Fruit fly (Drosophila melanogaster) whole organism, embryonic: ENCODE measurements around the gene CG18132.

ENCODE experiments used
- Ada2b ChIP-seq: fragments of 200-800 bp; sonication (Bioruptor generic); IDR thresholded peaks from 2 replicates; pipeline ENCODE4 v1.3.6; 2022; ENCODE audit warnings: missing biosample characterization, missing genetic modification characterization
- Atf-2 ChIP-seq: fragments of 200-800 bp; sonication (Bioruptor generic); optimal IDR thresholded peaks from 2 replicates; lab custom pipeline; 2016; ENCODE audit warnings: missing biosample characterization, missing genetic modification characterization
- BEAF-32 ChIP-seq: fragments of 200-800 bp; sonication (Bioruptor generic); optimal IDR thresholded peaks from 3 replicates; lab custom pipeline; 2017; ENCODE audit warnings: missing biosample characterization, missing genetic modification characterization, mild to moderate bottlenecking, moderate library complexity, missing genetic modification reagents
- CG10267 ChIP-seq: fragments of 200-800 bp; sonication (Bioruptor generic); optimal IDR thresholded peaks from 2 replicates; lab custom pipeline; 2018; ENCODE audit warnings: missing biosample characterization, mild to moderate bottlenecking, missing genetic modification characterization, moderate library complexity
- CG11504 ChIP-seq: fragments of 200-800 bp; sonication (Bioruptor generic); optimal IDR thresholded peaks from 3 replicates; lab custom pipeline; 2019; ENCODE audit warnings: missing biosample characterization, mild to moderate bottlenecking, missing genetic modification characterization, moderate library complexity
- CG12155 ChIP-seq: fragments of 200-800 bp; sonication (Bioruptor generic); optimal IDR thresholded peaks from 3 replicates; lab custom pipeline; 2016; ENCODE audit warnings: missing biosample characterization, missing genetic modification characterization
- CG12299 ChIP-seq: fragments of 200-800 bp; sonication (Bioruptor generic); optimal IDR thresholded peaks from 2 replicates; lab custom pipeline; 2018; ENCODE audit warnings: missing biosample characterization, mild to moderate bottlenecking, missing genetic modification characterization
- CG12391 ChIP-seq: fragments of 200-800 bp; sonication (Bioruptor generic); optimal IDR thresholded peaks from 3 replicates; lab custom pipeline; 2018; ENCODE audit warnings: missing biosample characterization, mild to moderate bottlenecking, missing genetic modification characterization, moderate library complexity
- CG12659 ChIP-seq: fragments of 200-800 bp; sonication (Bioruptor generic); optimal IDR thresholded peaks from 3 replicates; lab custom pipeline; 2017; ENCODE audit warnings: mild to moderate bottlenecking, missing biosample characterization, missing genetic modification reagents, missing genetic modification characterization
- CG13123 ChIP-seq: fragments of 200-800 bp; sonication (Bioruptor generic); optimal IDR thresholded peaks from 2 replicates; lab custom pipeline; 2016; ENCODE audit warnings: missing biosample characterization, missing genetic modification characterization
- CG17186 ChIP-seq: fragments of 200-800 bp; sonication (Bioruptor generic); optimal IDR thresholded peaks from 3 replicates; lab custom pipeline; 2017; ENCODE audit warnings: missing biosample characterization, missing genetic modification reagents, missing genetic modification characterization
- CG17361 ChIP-seq: fragments of 200-800 bp; sonication (Bioruptor generic); IDR thresholded peaks from 3 replicates; pipeline ENCODE4 v1.3.6; 2022; ENCODE audit warnings: missing biosample characterization, missing genetic modification characterization
- CG18262 ChIP-seq: fragments of 200-800 bp; optimal IDR thresholded peaks from 3 replicates; lab custom pipeline; 2019; ENCODE audit warnings: missing biosample characterization, mild to moderate bottlenecking, missing genetic modification characterization, moderate library complexity
- CG2712 ChIP-seq: fragments of 200-800 bp; optimal IDR thresholded peaks from 3 replicates; lab custom pipeline; 2019; ENCODE audit warnings: missing biosample characterization, mild to moderate bottlenecking, missing genetic modification characterization, moderate library complexity
- CG31365 ChIP-seq: fragments of 200-800 bp; sonication (Bioruptor generic); optimal IDR thresholded peaks from 2 replicates; lab custom pipeline; 2018; ENCODE audit warnings: missing biosample characterization, mild to moderate bottlenecking, missing genetic modification characterization
- CG42726 ChIP-seq: fragments of 200-800 bp; sonication (Bioruptor generic); IDR thresholded peaks from 2 replicates; pipeline ENCODE4 v1.3.6; 2022; ENCODE audit warnings: missing biosample characterization, missing genetic modification characterization; ENCODE audit not compliant: partially characterized antibody
- CG43689 ChIP-seq: fragments of 200-800 bp; sonication (Bioruptor generic); IDR thresholded peaks from 2 replicates; pipeline ENCODE4 v1.3.6; 2022; ENCODE audit warnings: missing biosample characterization, missing genetic modification characterization
- CG4404 ChIP-seq: fragments of 200-800 bp; sonication (Bioruptor generic); IDR thresholded peaks from 2 replicates; pipeline ENCODE4 v1.3.6; 2022; ENCODE audit warnings: missing biosample characterization, missing genetic modification characterization
- CG6689 ChIP-seq: fragments of 200-800 bp; sonication (Bioruptor generic); IDR thresholded peaks from 2 replicates; pipeline ENCODE4 v1.3.6; 2022; ENCODE audit warnings: missing biosample characterization, missing genetic modification characterization
- CG6765 ChIP-seq: fragments of 200-800 bp; sonication (Bioruptor generic); optimal IDR thresholded peaks from 3 replicates; lab custom pipeline; 2017; ENCODE audit warnings: missing biosample characterization, mild to moderate bottlenecking, missing genetic modification characterization
- CG7556 ChIP-seq: fragments of 200-800 bp; sonication (Bioruptor generic); optimal IDR thresholded peaks from 2 replicates; lab custom pipeline; 2017; ENCODE audit warnings: missing biosample characterization, mild to moderate bottlenecking, missing genetic modification characterization
- CG7839 ChIP-seq: fragments of 200-800 bp; sonication (Bioruptor generic); optimal IDR thresholded peaks from 3 replicates; lab custom pipeline; 2018; ENCODE audit warnings: missing biosample characterization, mild to moderate bottlenecking, missing genetic modification characterization, moderate library complexity
- CG8924 ChIP-seq: fragments of 200-800 bp; optimal IDR thresholded peaks from 3 replicates; lab custom pipeline; 2019; ENCODE audit warnings: missing biosample characterization, mild to moderate bottlenecking, missing genetic modification characterization, moderate library complexity
- CG9876 ChIP-seq: fragments of 200-800 bp; sonication (Bioruptor generic); optimal IDR thresholded peaks from 2 replicates; lab custom pipeline; 2016; ENCODE audit warnings: missing biosample characterization, missing genetic modification characterization
- D19A ChIP-seq: fragments of 200-800 bp; optimal IDR thresholded peaks from 3 replicates; lab custom pipeline; 2019; ENCODE audit warnings: missing biosample characterization, mild to moderate bottlenecking, missing genetic modification characterization, moderate library complexity
- E2f2 ChIP-seq: fragments of 200-800 bp; sonication (Bioruptor generic); IDR thresholded peaks from 2 replicates; pipeline ENCODE4 v1.3.6; 2022; ENCODE audit warnings: missing biosample characterization, missing genetic modification characterization
- GATAe ChIP-seq: fragments of 200-800 bp; sonication (Bioruptor generic); conservative IDR thresholded peaks from 2 replicates; pipeline ENCODE4 v1.3.6; 2022; ENCODE audit warnings: missing biosample characterization, missing genetic modification characterization
- Hey ChIP-seq: fragments of 200-800 bp; sonication (Bioruptor generic); optimal IDR thresholded peaks from 3 replicates; lab custom pipeline; 2018; ENCODE audit warnings: missing biosample characterization, mild to moderate bottlenecking, missing genetic modification characterization
- HmgD ChIP-seq: fragments of 200-800 bp; sonication (Bioruptor generic); optimal IDR thresholded peaks from 3 replicates; lab custom pipeline; 2016; ENCODE audit warnings: missing biosample characterization, missing genetic modification characterization
- HmgZ ChIP-seq: fragments of 200-800 bp; sonication (Bioruptor generic); optimal IDR thresholded peaks from 2 replicates; lab custom pipeline; 2018; ENCODE audit warnings: missing biosample characterization, mild to moderate bottlenecking, missing genetic modification characterization
- Hr51 ChIP-seq, 2 experiments: fragments of 200-800 bp; sonication (Bioruptor generic); optimal IDR thresholded peaks; 2 replicates in 1 of 2; 3 replicates in 1 of 2; lab custom pipeline; 2016 to 2018; ENCODE audit warnings: missing biosample characterization in 2 of 2, missing genetic modification characterization in 2 of 2, mild to moderate bottlenecking in 1 of 2, moderate library complexity in 1 of 2
- Kr ChIP-seq: fragments of 200-800 bp; sonication (Bioruptor generic); optimal IDR thresholded peaks from 2 replicates; lab custom pipeline; 2017; ENCODE audit warnings: missing biosample characterization, mild to moderate bottlenecking, missing genetic modification characterization
- Mrtf ChIP-seq: fragments of 200-800 bp; sonication (Bioruptor generic); IDR thresholded peaks from 3 replicates; pipeline ENCODE4 v1.3.6; 2022; ENCODE audit warnings: missing biosample characterization, missing genetic modification characterization
- Oli ChIP-seq: fragments of 200-800 bp; sonication (Bioruptor generic); optimal IDR thresholded peaks from 2 replicates; lab custom pipeline; 2018; ENCODE audit warnings: missing biosample characterization, mild to moderate bottlenecking, missing genetic modification characterization, moderate library complexity
- Taf1 ChIP-seq: fragments of 200-800 bp; sonication (Bioruptor generic); IDR thresholded peaks from 2 replicates; pipeline ENCODE4 v1.3.6; 2022; ENCODE audit warnings: missing biosample characterization, missing genetic modification characterization
- Xrp1 ChIP-seq: fragments of 200-800 bp; sonication (Bioruptor generic); IDR thresholded peaks from 2 replicates; pipeline ENCODE4 v1.3.6; 2022; ENCODE audit warnings: missing biosample characterization, missing genetic modification characterization
- bsh ChIP-seq, 2 experiments: fragments of 200-800 bp; sonication (Bioruptor generic); optimal IDR thresholded peaks; 2 replicates each; lab custom pipeline; 2017 to 2018; ENCODE audit warnings: mild to moderate bottlenecking in 2 of 2, missing biosample characterization in 2 of 2, missing genetic modification characterization in 2 of 2, moderate library complexity in 1 of 2
- chif ChIP-seq, 2 experiments: fragments of 200-800 bp; sonication (Bioruptor generic); optimal IDR thresholded peaks; 3 replicates each; lab custom pipeline; 2016; ENCODE audit warnings: missing biosample characterization in 2 of 2, missing genetic modification characterization in 2 of 2
- chn ChIP-seq: fragments of 200-800 bp; sonication (Bioruptor generic); optimal IDR thresholded peaks from 2 replicates; lab custom pipeline; 2016; ENCODE audit warnings: missing biosample characterization, missing genetic modification characterization
- ci ChIP-seq: fragments of 200-800 bp; sonication (Bioruptor generic); IDR thresholded peaks from 3 replicates; pipeline ENCODE4 v1.3.6; 2022; ENCODE audit warnings: missing biosample characterization, missing genetic modification characterization
- dmrt11E ChIP-seq: fragments of 200-800 bp; sonication (Bioruptor generic); optimal IDR thresholded peaks from 3 replicates; lab custom pipeline; 2018; ENCODE audit warnings: missing biosample characterization, mild to moderate bottlenecking, missing genetic modification characterization, moderate library complexity
- eve ChIP-seq, 2 experiments: fragments of >200 bp; optimal IDR thresholded peaks; 2 replicates each; lab custom pipeline; 2017; ENCODE audit warnings: missing biosample characterization in 2 of 2, missing genetic modification characterization in 2 of 2
- fu2 ChIP-seq: fragments of 200-800 bp; sonication (Bioruptor generic); optimal IDR thresholded peaks from 2 replicates; lab custom pipeline; 2016; ENCODE audit warnings: missing biosample characterization, missing genetic modification characterization
- gcm ChIP-seq: fragments of 200-800 bp; sonication (Bioruptor generic); optimal IDR thresholded peaks from 2 replicates; lab custom pipeline; 2019; ENCODE audit warnings: missing biosample characterization, mild to moderate bottlenecking, missing genetic modification characterization, moderate library complexity
- kah ChIP-seq: fragments of 200-800 bp; sonication (Bioruptor generic); optimal IDR thresholded peaks from 2 replicates; lab custom pipeline; 2018; ENCODE audit warnings: missing biosample characterization, mild to moderate bottlenecking, missing genetic modification characterization
- lov ChIP-seq, 2 experiments: fragments of 200-800 bp in 1 of 2; fragments of >200 bp in 1 of 2; sonication (Bioruptor generic) in 1 of 2; IDR thresholded peaks in 1 of 2; optimal IDR thresholded peaks in 1 of 2; 2 replicates in 1 of 2; 3 replicates in 1 of 2; pipeline versions ENCODE4 v1.3.6 to Lab custom; 2017 to 2022; ENCODE audit warnings: missing biosample characterization in 1 of 2, missing genetic modification characterization in 1 of 2
- row ChIP-seq: fragments of 200-800 bp; sonication (Bioruptor generic); IDR thresholded peaks from 3 replicates; pipeline ENCODE4 v1.3.6; 2022; ENCODE audit warnings: missing biosample characterization, missing genetic modification characterization
- sens ChIP-seq: fragments of 200-800 bp; sonication (Bioruptor generic); peaks from one replicate; lab custom pipeline; 2016; ENCODE audit warnings: missing biosample characterization, missing genetic modification characterization
- unpg ChIP-seq: fragments of 200-800 bp; sonication (Bioruptor generic); optimal IDR thresholded peaks from 3 replicates; lab custom pipeline; 2018; ENCODE audit warnings: missing biosample characterization, mild to moderate bottlenecking, missing genetic modification characterization, moderate library complexity
- zen2 ChIP-seq: fragments of 200-800 bp; sonication (Bioruptor generic); IDR thresholded peaks from 3 replicates; pipeline ENCODE4 v1.3.6; 2022; ENCODE audit warnings: missing biosample characterization, missing genetic modification characterization; ENCODE audit not compliant: partially characterized antibody

CG18132 gene

dm6 chr2L:1470009-1470408 lies 47.3 kb downstream of the CG18132 start (continued):
- TF ChIP-seq BEAF-32 (GFP tag; lab: Kevin White, UChicago): no peak
- no peak for TF ChIP-seq chif (GFP tag; optimal IDR thresholded peaks at IDR 0.05; lab: Kevin White, UChicago)
- TF ChIP-seq Xrp1 (GFP tag; lab: Robert Waterston, UW): peak; percentile 62
- peak; percentile 58 for TF ChIP-seq sens (GFP tag; lab: Kevin White, UChicago)
- TF ChIP-seq D19A (tag; lab: Kevin White, UChicago): peak; percentile 30
- no peak for TF ChIP-seq CG12155
- TF ChIP-seq Atf-2: no peak
- peak; percentile 15 for TF ChIP-seq CG7556 (GFP tag; lab: Kevin White, UChicago)
- TF ChIP-seq CG17186: no peak
- peak; percentile 54 for TF ChIP-seq CG18262
- TF ChIP-seq CG10267 (tag; lab: Kevin White, UChicago): peak; percentile 1
- TF ChIP-seq chn (GFP tag; lab: Kevin White, UChicago): no peak
- 0 out of 2 replicates have a peak, but pooled peaks have one; percentile 14 for TF ChIP-seq E2f2 (GFP tag; lab: Robert Waterston, UW)
- no peak for TF ChIP-seq Hey (tag; lab: Kevin White, UChicago)
- TF ChIP-seq Kr (GFP tag; lab: Kevin White, UChicago): no peak
- TF ChIP-seq gcm (GFP tag; lab: Kevin White, UChicago): peak; percentile 13
- TF ChIP-seq CG42726 (GFP tag; lab: Robert Waterston, UW): no peak
- peak; percentile 59 for TF ChIP-seq CG2712
- TF ChIP-seq CG31365: no peak
- TF ChIP-seq kah: no peak
- TF ChIP-seq Taf1: no peak
- TF ChIP-seq CG17361 (GFP tag; lab: Robert Waterston, UW): 0 out of 3 replicates have a peak, but pooled peaks have one; percentile 25
- no peak for TF ChIP-seq CG43689 (GFP tag; lab: Robert Waterston, UW)
- no peak for TF ChIP-seq CG12659 (GFP tag; lab: Kevin White, UChicago)
- no peak for TF ChIP-seq Mrtf
- peak; percentile 47 for TF ChIP-seq CG11504 (tag; lab: Kevin White, UChicago)
- TF ChIP-seq ci (GFP tag; lab: Robert Waterston, UW): peak; percentile 56; the same call in 1 of the 3 replicates
- TF ChIP-seq CG6689: 0 out of 2 replicates have a peak, but pooled peaks have one; percentile 27
- TF ChIP-seq Hr51 (GFP tag; optimal IDR thresholded peaks at IDR 0.05; lab: Kevin White, UChicago): peak in 1 of 2 experiments; percentile 20
- no peak for TF ChIP-seq CG6765
- TF ChIP-seq HmgZ: no peak
- TF ChIP-seq fu2 (GFP tag; lab: Kevin White, UChicago): no peak
- peak; percentile 5; the same call in 1 of the 2 replicates for TF ChIP-seq Ada2b (GFP tag; lab: Robert Waterston, UW)
- TF ChIP-seq CG4404 (GFP tag; lab: Robert Waterston, UW): 0 out of 2 replicates have a peak, but pooled peaks have one; percentile 20
- TF ChIP-seq Oli: peak; percentile 34
- TF ChIP-seq GATAe (GFP tag; lab: Robert Waterston, UW): no peak
- peak; percentile 67 for TF ChIP-seq dmrt11E
- peak in 1 of 2 experiments; percentile 42 for TF ChIP-seq bsh (GFP tag; optimal IDR thresholded peaks at IDR 0.05; lab: Kevin White, UChicago)
- TF ChIP-seq CG9876: no peak
- TF ChIP-seq row (GFP tag; lab: Robert Waterston, UW): peak; percentile 70
- peak; percentile 10 for TF ChIP-seq CG7839 (tag; lab: Kevin White, UChicago)
- TF ChIP-seq HmgD (GFP tag; lab: Kevin White, UChicago): no peak
- TF ChIP-seq CG12299: no peak
- no peak for TF ChIP-seq CG13123 (GFP tag; lab: Kevin White, UChicago)
- no peak for TF ChIP-seq zen2
- TF ChIP-seq CG8924 (tag; lab: Kevin White, UChicago): peak; percentile 50
- no peak for TF ChIP-seq lov (optimal IDR thresholded peaks at IDR 0.05; lab: Kevin White, UChicago)
- no peak for TF ChIP-seq lov (GFP tag; IDR thresholded peaks at IDR 0.05; lab: Robert Waterston, UW)
- TF ChIP-seq eve (GFP tag; optimal IDR thresholded peaks at IDR 0.05; lab: Kevin White, UChicago): no peak
- TF ChIP-seq CG12391 (tag; lab: Kevin White, UChicago): peak; percentile 38
- TF ChIP-seq unpg: peak; percentile 38
